Fruit fly (Drosophila melanogaster) S2 (cell line): ENCODE results near the gene CG43844.

Source experiments
- CG8478 ChIP-seq: fragments of >200 bp; optimal IDR thresholded peaks from 2 replicates; lab custom pipeline; 2018
- CTCF ChIP-seq, 2 experiments: fragments of >200 bp; optimal IDR thresholded peaks; 2 replicates each; lab custom pipeline; 2018

CG43844 gene

DNA sequence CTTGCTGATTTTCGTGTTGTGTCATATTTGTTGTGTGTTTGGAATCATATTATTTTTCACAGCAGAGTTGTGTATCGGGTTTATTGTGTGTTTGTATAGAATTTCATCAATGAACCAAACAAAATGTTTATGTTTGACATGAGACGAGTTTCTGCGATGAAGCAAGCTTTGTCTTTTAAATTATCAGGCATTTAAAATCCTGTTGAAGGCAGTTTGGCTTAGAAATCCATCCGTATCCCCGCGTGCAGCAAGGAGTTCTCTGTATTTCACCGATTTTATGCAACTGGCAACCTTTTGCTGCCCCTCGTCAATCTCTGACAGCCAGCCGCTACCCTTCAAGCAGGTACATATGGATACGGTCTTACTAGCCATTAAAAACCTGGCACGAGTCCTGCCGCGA is 21.5 kb upstream of the CG43844 start, which contains the start of the genes CG6569 and Cby:
Gene CG6569, minus strand, starts transcription at position 101 of the 400 bp plus-strand sequence.
Gene Cby, plus strand, starts transcription at position 185 of the 400 bp plus-strand sequence.
- TF ChIP-seq CTCF (optimal IDR thresholded peaks at IDR 0.05; lab: Kevin White, UChicago) (no peak), CG8478 (lab: Kevin White, UChicago) (no peak)

DNA sequence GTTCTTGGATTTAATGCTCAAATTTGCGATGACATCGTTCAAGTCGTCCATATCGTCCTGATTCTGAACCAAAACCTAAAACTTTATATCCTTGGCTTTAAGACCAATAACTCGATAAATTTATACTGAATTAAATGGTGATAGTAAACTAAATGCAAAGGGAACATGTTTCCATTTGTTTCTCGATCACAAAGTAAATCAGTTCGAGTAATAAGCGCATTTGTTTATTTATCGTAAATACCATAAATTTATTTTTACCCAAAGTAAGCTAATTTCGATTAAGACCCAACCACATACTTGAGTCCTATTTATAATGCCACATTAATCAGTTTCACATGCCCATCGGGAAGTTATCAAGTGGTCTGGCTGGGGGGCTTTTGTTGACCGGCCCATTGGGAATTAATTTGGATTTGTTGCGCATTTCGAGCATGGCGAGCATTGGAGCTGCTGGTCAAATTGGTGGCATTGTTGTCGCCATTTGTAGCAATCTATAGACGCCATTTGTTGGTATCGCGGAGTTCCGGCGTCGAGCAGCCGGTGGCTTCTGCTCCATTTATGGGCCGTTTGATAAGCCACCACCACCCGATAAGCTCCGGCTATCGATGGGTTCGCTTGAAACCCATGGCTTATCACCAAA is 19.8 kb upstream of the CG43844 start, which contains the start of gene CG31174:
Gene CG31174, minus strand, starts transcription at position 51 of the 637 bp plus-strand sequence.
- no peak for TF ChIP-seq CTCF (optimal IDR thresholded peaks at IDR 0.05; lab: Kevin White, UChicago)
- TF ChIP-seq CG8478 (lab: Kevin White, UChicago), result no peak

- no peak for TF ChIP-seq CG8478 (lab: Kevin White, UChicago)
Observed at dm6 chr3R:21870158-21870971, 19.0 kb upstream of the CG43844 start, which contains the start of gene CG31431. Gene CG31431 (plus strand): TSS chr3R:21870681.

DNA sequence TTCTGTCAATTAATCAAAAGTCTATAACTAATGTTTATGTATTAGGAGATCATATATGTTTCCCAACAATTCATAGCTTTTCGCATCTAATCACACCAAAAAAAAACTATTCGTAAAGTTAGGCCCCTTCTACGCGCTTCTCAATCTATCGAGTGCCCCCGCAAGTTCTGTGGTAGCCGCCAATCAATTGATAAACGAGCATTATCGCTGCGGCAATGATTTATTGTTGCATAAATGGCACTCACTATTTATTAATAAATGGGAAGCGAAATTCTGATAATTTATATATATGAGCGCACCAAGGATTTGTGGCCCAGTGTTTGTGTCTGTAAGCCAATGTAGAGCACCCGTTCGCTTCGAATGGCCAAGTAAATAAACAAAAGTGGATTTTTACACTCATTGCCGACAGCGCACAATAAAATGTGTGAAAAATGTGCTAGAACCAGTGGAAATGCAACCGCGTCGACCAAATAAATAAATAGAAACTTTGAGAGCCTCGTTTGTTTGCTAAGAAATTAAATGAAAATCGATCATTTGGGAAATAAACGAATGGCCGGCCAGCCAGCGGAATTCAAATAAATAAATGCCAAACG is 17.9 kb upstream of the CG43844 start:
- TF ChIP-seq CTCF (optimal IDR thresholded peaks at IDR 0.05; lab: Kevin White, UChicago) (no peak), CG8478 (lab: Kevin White, UChicago) (no peak)

DNA sequence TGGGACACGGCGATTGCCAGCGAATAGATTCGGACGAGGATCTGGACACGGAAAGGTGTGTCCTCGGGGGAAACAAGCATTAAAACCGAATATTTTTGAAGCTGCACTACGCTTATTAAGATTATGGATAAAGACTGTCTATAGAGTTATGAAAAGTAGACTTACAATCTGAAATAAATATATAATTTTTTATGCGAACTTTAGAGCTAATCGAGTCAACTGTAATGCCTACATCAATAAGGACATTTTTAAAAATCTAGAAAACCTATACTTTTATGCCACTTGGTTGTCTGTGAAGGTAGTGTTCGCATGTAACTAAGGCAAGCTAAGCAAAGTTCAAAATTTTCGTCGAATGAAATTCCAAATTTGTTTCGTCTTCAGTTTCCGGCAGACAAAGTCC is 15.9 kb upstream of the CG43844 start, which contains the start of gene CG31178:
Gene CG31178, plus strand, starts transcription at position 301 of the 400 bp plus-strand sequence.
- TF ChIP-seq CG8478 (lab: Kevin White, UChicago), result no peak
- TF ChIP-seq CTCF (optimal IDR thresholded peaks at IDR 0.05; lab: Kevin White, UChicago), result no peak

- no peak for TF ChIP-seq CTCF (optimal IDR thresholded peaks at IDR 0.05; lab: Kevin White, UChicago)
- TF ChIP-seq CG8478 (lab: Kevin White, UChicago), result no peak
Observed at dm6 chr3R:21874982-21875466, 14.3 kb upstream of the CG43844 start, which contains the start of gene CG6656. Gene CG6656 (plus strand): TSS chr3R:21875293.

DNA sequence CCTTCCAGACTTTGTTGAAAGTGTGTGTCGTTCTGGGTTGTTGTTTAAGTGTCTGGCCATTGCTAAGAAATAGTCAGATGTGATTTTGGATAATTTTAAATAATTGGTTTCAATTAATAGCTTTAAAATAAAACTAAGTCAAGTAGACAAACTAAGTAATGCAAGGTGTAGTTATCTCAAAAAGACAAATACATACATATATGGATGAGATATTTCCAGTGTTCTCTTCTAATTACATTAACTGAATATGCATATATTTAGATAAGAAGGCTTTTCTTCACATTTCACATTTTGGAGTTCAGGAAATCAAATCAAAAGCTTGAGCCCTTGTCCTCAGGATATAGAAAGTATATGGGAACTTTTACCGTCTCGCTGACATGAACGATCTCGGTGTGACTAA is 11.7 kb upstream of the CG43844 start, which contains the start of gene P5CDh2:
Gene P5CDh2, plus strand, starts transcription at position 301 of the 400 bp plus-strand sequence.
- TF ChIP-seq CG8478 (lab: Kevin White, UChicago) (no peak), CTCF (optimal IDR thresholded peaks at IDR 0.05; lab: Kevin White, UChicago) (no peak)

DNA sequence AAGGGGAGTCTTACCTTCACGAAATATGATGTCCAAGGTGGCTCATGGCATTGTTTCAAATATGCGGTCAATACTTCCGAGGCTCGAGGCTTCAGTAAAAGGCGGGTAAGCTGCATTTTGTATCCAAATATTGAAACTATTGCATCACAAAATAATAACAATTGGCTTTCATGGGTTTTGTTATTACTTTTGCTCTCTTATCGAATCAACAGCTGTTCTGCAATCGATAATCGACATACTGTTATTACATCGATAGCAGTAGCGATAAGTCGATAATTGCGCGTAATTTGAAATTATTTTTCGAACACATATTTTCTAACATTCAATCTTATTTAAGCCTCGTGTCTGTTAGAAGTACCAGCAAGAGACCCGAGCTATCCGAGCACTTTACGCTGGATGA is 10.9 kb upstream of the CG43844 start, which contains the start of gene CG34148:
Gene CG34148, minus strand, starts transcription at position 214 of the 400 bp plus-strand sequence.
- TF ChIP-seq CTCF (optimal IDR thresholded peaks at IDR 0.05; lab: Kevin White, UChicago), result no peak
- no peak for TF ChIP-seq CG8478 (lab: Kevin White, UChicago)

- TF ChIP-seq CTCF (optimal IDR thresholded peaks at IDR 0.05; lab: Kevin White, UChicago) (no peak), CG8478 (lab: Kevin White, UChicago) (no peak)
Observed at dm6 chr3R:21880510-21880909, 8.8 kb upstream of the CG43844 start, which contains the start of gene CG31465. Gene CG31465 (plus strand): TSS chr3R:21880810.

DNA sequence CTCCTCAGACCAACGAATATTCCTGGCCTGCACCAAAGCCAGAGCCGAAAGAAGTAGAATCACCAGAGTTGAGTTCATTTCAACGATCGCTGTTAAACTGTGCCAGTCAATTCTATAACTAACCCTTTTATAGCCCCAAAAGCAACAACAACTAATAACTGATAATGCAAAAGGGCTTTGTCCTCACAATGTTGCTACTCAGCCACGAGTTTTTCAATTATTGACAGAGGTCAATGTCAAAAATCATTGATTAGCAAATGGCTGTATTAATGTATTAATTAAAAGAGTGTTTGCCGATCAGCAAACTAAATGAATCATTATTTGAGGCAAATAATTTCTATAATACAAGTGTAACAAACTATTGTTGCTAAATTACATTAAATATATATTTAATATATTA is 5.0 kb upstream of the CG43844 start, which contains the start of gene fit:
Gene fit, minus strand, starts transcription at position 101 of the 400 bp plus-strand sequence.
- TF ChIP-seq CG8478 (lab: Kevin White, UChicago) (no peak), CTCF (optimal IDR thresholded peaks at IDR 0.05; lab: Kevin White, UChicago) (no peak)

DNA sequence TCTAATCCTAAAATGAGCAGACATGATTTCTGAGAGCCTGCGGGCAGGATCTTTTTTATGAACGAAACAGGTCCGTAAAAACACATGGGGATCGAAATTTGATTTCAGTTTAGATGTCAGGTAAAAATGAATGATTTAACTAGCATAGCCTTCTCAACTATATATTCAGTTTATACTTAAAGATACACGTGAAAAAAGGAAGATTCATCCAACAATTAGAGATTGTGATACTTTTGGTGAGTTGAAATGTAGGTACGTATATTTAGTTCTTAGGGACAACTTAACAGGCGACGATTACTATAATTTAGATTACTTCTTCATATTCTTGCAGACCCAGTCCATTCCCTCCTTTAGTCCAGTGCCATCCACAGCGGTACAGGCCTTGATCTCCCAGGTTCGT is 3.9 kb upstream of the CG43844 start, which contains the start of gene CG17819:
Gene CG17819, minus strand, starts transcription at position 101 of the 400 bp plus-strand sequence.
- no peak for TF ChIP-seq CTCF (optimal IDR thresholded peaks at IDR 0.05; lab: Kevin White, UChicago)
- TF ChIP-seq CG8478 (lab: Kevin White, UChicago), result no peak

dm6 chr3R:21886861-21887587 is 2.3 kb upstream of the CG43844 start, which contains the start of the genes CG6678 and dnd:
Gene CG6678 (plus strand): TSS chr3R:21887029.
Gene dnd (minus strand): TSS chr3R:21887355.
- no peak for TF ChIP-seq CTCF (optimal IDR thresholded peaks at IDR 0.05; lab: Kevin White, UChicago)
- TF ChIP-seq CG8478 (lab: Kevin White, UChicago), result no peak

dm6 chr3R:21887588-21888007 is 1.7 kb upstream of the CG43844 start:
- TF ChIP-seq CTCF (optimal IDR thresholded peaks at IDR 0.05; lab: Kevin White, UChicago) (no peak), CG8478 (lab: Kevin White, UChicago) (no peak)
